Worm (Caenorhabditis elegans) whole organism, early embryonic: ENCODE data around the gene unc-1.
A peak's percentile ranks its signal among the peaks of the same experiment; 100 is the strongest.

Source experiments
- B0310.2 ChIP-seq: sonication (generic microtip); optimal IDR thresholded peaks from 2 replicates; lab custom pipeline; 2016; ENCODE audit warnings: mild to moderate bottlenecking, missing genetic modification characterization, missing compliant biosample characterization
- F13C5.2 ChIP-seq: sonication (generic microtip); optimal IDR thresholded peaks from 2 replicates; lab custom pipeline; 2017; ENCODE audit warnings: mild to moderate bottlenecking, missing genetic modification characterization, inconsistent platforms, missing compliant biosample characterization
- aly-1 ChIP-seq: sonication (generic microtip); optimal IDR thresholded peaks from 2 replicates; lab custom pipeline; 2016; ENCODE audit warnings: missing genetic modification characterization, missing compliant biosample characterization
- ama-1 ChIP-seq: fragments of 150-350 bp; optimal IDR thresholded peaks from 2 replicates; lab custom pipeline; 2014
- ceh-13 ChIP-seq: fragments of 200-800 bp; sonication (Bioruptor generic); optimal IDR thresholded peaks from 2 replicates; lab custom pipeline; 2018; ENCODE audit warnings: mild to moderate bottlenecking, missing genetic modification characterization, missing compliant biosample characterization
- ceh-36 ChIP-seq: sonication (generic microtip); optimal IDR thresholded peaks from 2 replicates; lab custom pipeline; 2016; ENCODE audit warnings: missing genetic modification characterization, inconsistent platforms, missing compliant biosample characterization
- ets-7 ChIP-seq: sonication (generic microtip); optimal IDR thresholded peaks from 2 replicates; lab custom pipeline; 2016; ENCODE audit warnings: missing genotype, missing genetic modification characterization, missing compliant biosample characterization
- flt-1 ChIP-seq: fragments of 200-800 bp; sonication (Bioruptor generic); IDR thresholded peaks from 2 replicates; pipeline ENCODE4 v1.3.6; 2022; ENCODE audit warnings: missing genetic modification characterization, missing compliant biosample characterization
- hmbx-1 ChIP-seq: sonication (generic microtip); optimal IDR thresholded peaks from 2 replicates; lab custom pipeline; 2016; ENCODE audit warnings: mild to moderate bottlenecking, missing genetic modification characterization, missing compliant biosample characterization
- hmg-4 ChIP-seq: fragments of 200-800 bp; sonication (Bioruptor generic); optimal IDR thresholded peaks from 2 replicates; lab custom pipeline; 2018; ENCODE audit warnings: mild to moderate bottlenecking, missing genetic modification characterization, missing compliant biosample characterization
- hnd-1 ChIP-seq: sonication (generic microtip); optimal IDR thresholded peaks from 2 replicates; lab custom pipeline; 2016; ENCODE audit warnings: missing genetic modification characterization, missing compliant biosample characterization
- pes-1 ChIP-seq: fragments of 200-800 bp; sonication (Bioruptor generic); IDR thresholded peaks from 2 replicates; pipeline ENCODE4 v1.3.6; 2022; ENCODE audit warnings: missing genetic modification reagents, missing genetic modification characterization, missing compliant biosample characterization
- scrt-1 ChIP-seq: fragments of 200-800 bp; sonication (Bioruptor generic); IDR thresholded peaks from 2 replicates; pipeline ENCODE4 v1.3.6; 2022; ENCODE audit warnings: missing genetic modification characterization, missing compliant biosample characterization
- sea-1 ChIP-seq: fragments of 200-800 bp; sonication (Bioruptor generic); conservative IDR thresholded peaks from 2 replicates; pipeline ENCODE4 v1.3.6; 2022; ENCODE audit warnings: missing genetic modification characterization, missing compliant biosample characterization
- tbx-11 ChIP-seq: fragments of 200-800 bp; sonication (Bioruptor generic); IDR thresholded peaks from 2 replicates; pipeline ENCODE4 v1.3.6; 2022; ENCODE audit warnings: missing genetic modification characterization, missing compliant biosample characterization
- tbx-37 ChIP-seq: fragments of 200-800 bp; sonication (Bioruptor generic); conservative IDR thresholded peaks from 2 replicates; pipeline ENCODE4 v1.3.6; 2022; ENCODE audit warnings: missing genetic modification reagents, missing genetic modification characterization, missing compliant biosample characterization
- tra-4 ChIP-seq: sonication (generic microtip); optimal IDR thresholded peaks from 2 replicates; lab custom pipeline; 2017; ENCODE audit warnings: missing genetic modification characterization, missing compliant biosample characterization

unc-1 gene

DNA sequence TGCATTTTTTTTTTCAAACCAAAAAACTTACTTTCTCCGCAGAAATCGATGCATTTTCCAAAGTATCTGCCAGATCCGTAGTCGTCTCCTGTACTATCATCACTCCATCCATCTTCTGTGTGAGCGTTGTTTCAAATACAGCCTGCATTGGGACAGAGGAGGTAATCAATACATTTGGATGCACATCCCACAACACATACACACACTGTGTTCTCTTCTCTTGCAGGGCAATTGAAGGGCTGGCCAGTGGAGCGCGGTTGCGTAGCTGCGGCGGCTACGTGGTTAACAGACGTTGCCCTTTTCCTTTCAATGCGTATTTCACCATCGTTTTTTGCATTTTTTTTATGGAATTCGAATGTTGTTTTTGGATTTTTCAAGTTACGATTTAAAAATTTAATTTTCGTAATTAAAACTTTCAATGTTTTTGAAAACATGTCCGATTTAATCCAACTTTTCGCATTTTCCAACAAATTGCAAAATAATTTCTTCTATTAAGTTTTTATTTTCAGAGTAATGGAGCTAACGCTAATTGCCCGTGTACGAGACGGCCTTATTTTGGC, 27.1 kb downstream of the unc-1 start, which contains the start of the genes stau-1 and sec-22:
Gene stau-1 (minus strand): TSS at position 248 of the 560 bp plus-strand sequence.
Gene sec-22 (plus strand): TSS at position 510 of the 560 bp plus-strand sequence.
- TF ChIP-seq F13C5.2 (peak; percentile 53), hmg-4 (GFP tag; lab: Kevin White, UChicago) (peak; percentile 48), ceh-36 (tag; lab: Kevin White, UChicago) (no peak)

DNA sequence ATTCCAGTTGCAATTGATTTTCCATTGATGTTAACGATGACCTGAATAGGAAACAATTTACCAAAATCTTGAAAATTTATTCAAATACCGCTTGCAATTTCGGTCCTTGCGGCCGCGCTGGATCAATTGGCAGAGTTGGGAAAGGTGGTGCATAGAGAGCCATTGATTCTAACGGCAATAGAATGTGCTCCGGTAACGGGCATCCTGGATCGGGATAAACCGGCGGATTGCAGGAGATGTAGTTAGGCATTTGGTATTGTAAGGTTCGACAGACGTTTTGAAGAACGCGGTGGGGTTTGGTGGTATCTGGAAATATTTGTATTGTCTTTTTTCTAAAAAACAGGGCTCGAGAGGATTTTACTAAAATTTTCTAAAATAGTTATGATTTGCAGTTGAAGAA, 31.4 kb downstream of the unc-1 start:
- TF ChIP-seq flt-1 (GFP tag; lab: Robert Waterston, UW) (no peak), hmg-4 (GFP tag; lab: Kevin White, UChicago) (no peak), pes-1 (GFP tag; lab: Robert Waterston, UW) (no peak), ets-7 (tag; lab: Kevin White, UChicago) (no peak), scrt-1 (GFP tag; lab: Robert Waterston, UW) (no peak), B0310.2 (tag; lab: Kevin White, UChicago) (no peak), aly-1 (tag; lab: Kevin White, UChicago) (no peak), F13C5.2 (no peak), ceh-36 (tag; lab: Kevin White, UChicago) (no peak), tra-4 (tag; lab: Kevin White, UChicago) (no peak), tbx-11 (GFP tag; lab: Robert Waterston, UW) (no peak), hmbx-1 (tag; lab: Kevin White, UChicago) (no peak), sea-1 (GFP tag; lab: Robert Waterston, UW) (no peak), ama-1 (lab: Kevin White, UChicago) (no peak), tbx-37 (GFP tag; lab: Robert Waterston, UW) (no peak)

DNA sequence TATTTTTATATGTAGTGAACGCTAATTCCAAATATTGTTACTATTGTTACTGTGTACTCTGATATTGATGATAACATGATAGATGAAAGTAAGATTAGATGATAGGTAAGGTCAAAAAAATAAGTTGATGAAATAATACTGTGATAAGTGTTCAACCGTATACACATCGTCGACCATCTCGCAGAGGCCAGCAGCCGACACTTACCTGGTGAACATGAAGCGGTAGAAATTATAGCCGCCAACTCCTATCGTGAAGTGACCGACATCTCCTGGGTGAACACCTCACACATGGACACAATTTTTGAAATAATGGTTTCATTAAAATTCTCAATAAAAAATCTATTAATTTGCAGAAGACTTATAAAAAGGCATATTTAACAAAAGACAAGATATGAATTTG, 34.9 kb downstream of the unc-1 start:
- TF ChIP-seq tra-4 (tag; lab: Kevin White, UChicago) (no peak), hnd-1 (tag; lab: Kevin White, UChicago) (no peak), B0310.2 (tag; lab: Kevin White, UChicago) (no peak), scrt-1 (GFP tag; lab: Robert Waterston, UW) (no peak), tbx-11 (GFP tag; lab: Robert Waterston, UW) (no peak), hmbx-1 (tag; lab: Kevin White, UChicago) (no peak), tbx-37 (GFP tag; lab: Robert Waterston, UW) (no peak), ets-7 (tag; lab: Kevin White, UChicago) (no peak), ceh-13 (GFP tag; lab: Kevin White, UChicago) (no peak), flt-1 (GFP tag; lab: Robert Waterston, UW) (no peak), pes-1 (GFP tag; lab: Robert Waterston, UW) (no peak)

DNA sequence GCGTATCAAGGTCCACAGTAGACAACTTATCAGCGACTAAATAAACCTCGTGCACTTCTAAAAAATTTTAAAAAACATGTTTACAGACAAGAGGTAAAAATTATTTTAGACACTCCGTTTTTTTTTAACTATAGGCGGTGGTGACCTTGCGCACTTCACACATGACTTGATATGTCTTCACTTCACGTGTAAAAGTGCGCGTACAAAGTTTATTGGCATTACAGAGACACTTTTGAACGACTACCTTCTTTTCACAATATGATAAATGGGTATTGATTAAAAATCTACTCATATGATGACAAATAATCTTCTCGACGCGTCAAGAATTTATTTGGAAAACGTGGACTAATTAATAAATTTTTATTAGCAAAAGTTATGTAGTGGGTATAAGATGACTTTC, 35.5 kb downstream of the unc-1 start:
- no peak for TF ChIP-seq tbx-11 (GFP tag; lab: Robert Waterston, UW)
- no peak for TF ChIP-seq B0310.2 (tag; lab: Kevin White, UChicago)
- TF ChIP-seq ets-7 (tag; lab: Kevin White, UChicago) = no peak
- TF ChIP-seq ceh-13 (GFP tag; lab: Kevin White, UChicago) = no peak
- no peak for TF ChIP-seq aly-1 (tag; lab: Kevin White, UChicago)
- no peak for TF ChIP-seq tra-4 (tag; lab: Kevin White, UChicago)
- no peak for TF ChIP-seq hmg-4 (GFP tag; lab: Kevin White, UChicago)
- TF ChIP-seq hmbx-1 (tag; lab: Kevin White, UChicago) = no peak
- TF ChIP-seq ceh-36 (tag; lab: Kevin White, UChicago) = no peak

DNA sequence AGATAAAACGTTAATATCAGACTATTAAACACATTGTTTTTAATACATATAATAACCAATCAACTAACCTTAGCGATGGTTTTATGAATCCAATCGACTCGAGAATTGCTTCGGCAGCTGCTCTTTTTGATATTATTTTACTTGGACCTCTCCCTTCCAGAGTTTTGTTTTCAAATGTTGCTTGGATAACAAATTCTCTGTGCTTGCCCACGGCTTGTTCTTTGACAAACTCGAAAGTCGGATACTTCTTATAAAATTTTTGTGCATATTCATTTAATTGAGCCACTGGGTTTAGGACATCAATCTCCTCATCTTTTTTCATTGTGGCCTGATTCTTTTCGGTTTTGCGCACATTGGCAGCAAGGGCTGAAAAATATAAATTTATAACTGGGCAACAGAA, 37.2 kb downstream of the unc-1 start, which contains the start of gene F55A4.3:
Gene F55A4.3 (minus strand): TSS at position 101 of the 400 bp plus-strand sequence.
- TF ChIP-seq aly-1 (tag; lab: Kevin White, UChicago) = no peak
- TF ChIP-seq ceh-36 (tag; lab: Kevin White, UChicago) = no peak
- no peak for TF ChIP-seq ama-1 (lab: Kevin White, UChicago)
- TF ChIP-seq flt-1 (GFP tag; lab: Robert Waterston, UW) = no peak
- TF ChIP-seq ceh-13 (GFP tag; lab: Kevin White, UChicago) = no peak

DNA sequence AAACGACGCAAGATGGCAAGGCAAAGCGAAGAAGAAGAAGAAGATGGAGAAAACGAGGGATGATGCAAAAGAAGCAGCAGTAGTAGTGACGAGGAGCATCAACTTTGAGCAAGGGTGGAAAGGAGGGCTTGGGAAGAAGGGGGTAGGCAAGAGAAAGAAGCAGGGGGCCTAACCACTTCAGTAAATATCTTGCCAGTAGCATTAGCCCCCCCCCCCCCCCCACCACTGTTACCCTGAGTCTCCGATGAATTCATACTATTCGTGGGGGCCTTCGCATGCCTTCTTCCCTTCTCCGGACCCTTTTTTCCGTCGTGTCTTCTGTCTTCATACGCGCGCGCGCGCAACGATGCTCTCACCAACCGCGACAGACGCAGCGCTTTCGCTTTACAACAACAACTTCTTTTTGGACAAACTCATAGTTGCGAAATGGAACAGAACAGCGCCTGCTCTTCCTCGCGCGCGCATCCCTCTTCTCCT, 40.4 kb downstream of the unc-1 start:
- TF ChIP-seq ceh-36 (tag; lab: Kevin White, UChicago) = no peak
- TF ChIP-seq ets-7 (tag; lab: Kevin White, UChicago) = no peak
- TF ChIP-seq hmg-4 (GFP tag; lab: Kevin White, UChicago) = peak; percentile 79
- no peak for TF ChIP-seq tbx-11 (GFP tag; lab: Robert Waterston, UW)
- TF ChIP-seq hnd-1 (tag; lab: Kevin White, UChicago) = no peak
- TF ChIP-seq scrt-1 (GFP tag; lab: Robert Waterston, UW) = no peak
- no peak for TF ChIP-seq ama-1 (lab: Kevin White, UChicago)
- TF ChIP-seq F13C5.2 = peak; percentile 22
- TF ChIP-seq B0310.2 (tag; lab: Kevin White, UChicago) = no peak

DNA sequence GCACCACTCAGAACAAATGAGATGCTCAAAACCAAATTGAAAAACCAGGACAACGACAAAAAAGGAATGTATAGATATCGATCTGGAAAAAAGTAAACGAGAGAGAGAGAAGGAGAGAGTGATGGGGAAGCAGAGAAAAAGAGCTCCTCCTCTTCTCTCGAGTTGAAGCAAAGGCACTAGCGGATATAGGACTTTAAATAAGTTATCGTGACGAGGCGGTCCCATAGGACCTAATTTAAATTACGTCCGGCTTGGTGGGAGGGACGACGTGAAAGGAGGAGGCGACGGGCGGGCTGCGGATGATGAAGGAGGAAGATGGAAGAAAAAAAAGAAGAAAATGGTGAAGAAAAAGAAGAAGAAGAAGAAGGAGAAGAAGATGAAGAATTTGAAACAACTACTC, 43.7 kb downstream of the unc-1 start:
- TF ChIP-seq scrt-1 (GFP tag; lab: Robert Waterston, UW) (no peak), sea-1 (GFP tag; lab: Robert Waterston, UW) (no peak), F13C5.2 (no peak), B0310.2 (tag; lab: Kevin White, UChicago) (no peak)

DNA sequence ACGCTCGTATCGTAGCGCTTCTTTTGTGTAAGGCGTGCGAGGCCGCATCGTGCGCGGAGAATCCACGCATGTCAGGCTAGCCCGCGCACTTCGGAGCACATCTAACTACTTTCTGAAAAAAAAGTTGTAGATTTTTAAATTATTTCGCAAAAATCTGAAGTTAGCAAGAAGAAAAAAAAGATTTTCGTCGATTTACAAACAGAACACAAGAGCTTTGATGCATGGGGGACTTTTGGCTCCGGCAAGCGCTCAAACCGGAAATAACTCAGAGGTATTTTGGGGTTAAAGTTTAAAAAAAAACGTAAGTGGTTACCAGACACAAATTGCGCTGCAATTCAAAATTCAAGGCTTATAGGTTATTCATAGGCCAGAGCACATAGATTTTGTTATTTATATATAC, 44.8 kb downstream of the unc-1 start, which contains the start of the genes F55A4.13 and nlf-1:
Gene F55A4.13 (minus strand): TSS at position 101 of the 400 bp plus-strand sequence.
Gene nlf-1 (minus strand): TSS at position 112 of the 400 bp plus-strand sequence.
- TF ChIP-seq ceh-36 (tag; lab: Kevin White, UChicago) = no peak
- no peak for TF ChIP-seq ets-7 (tag; lab: Kevin White, UChicago)
- no peak for TF ChIP-seq tra-4 (tag; lab: Kevin White, UChicago)
- TF ChIP-seq B0310.2 (tag; lab: Kevin White, UChicago) = no peak
- TF ChIP-seq ama-1 (lab: Kevin White, UChicago) = no peak
- no peak for TF ChIP-seq ceh-13 (GFP tag; lab: Kevin White, UChicago)
- TF ChIP-seq scrt-1 (GFP tag; lab: Robert Waterston, UW) = no peak
- no peak for TF ChIP-seq F13C5.2
- TF ChIP-seq pes-1 (GFP tag; lab: Robert Waterston, UW) = no peak
- TF ChIP-seq aly-1 (tag; lab: Kevin White, UChicago) = no peak
- no peak for TF ChIP-seq hmg-4 (GFP tag; lab: Kevin White, UChicago)
- TF ChIP-seq tbx-11 (GFP tag; lab: Robert Waterston, UW) = no peak
- no peak for TF ChIP-seq hnd-1 (tag; lab: Kevin White, UChicago)
- TF ChIP-seq flt-1 (GFP tag; lab: Robert Waterston, UW) = no peak
- no peak for TF ChIP-seq sea-1 (GFP tag; lab: Robert Waterston, UW)
- TF ChIP-seq hmbx-1 (tag; lab: Kevin White, UChicago) = no peak
- no peak for TF ChIP-seq tbx-37 (GFP tag; lab: Robert Waterston, UW)
